Worm (Caenorhabditis elegans) whole organism, early embryonic: Measurements from ENCODE around the gene ash-2.

ENCODE experiments used
- B0310.2 ChIP-seq: sonication (generic microtip); optimal IDR thresholded peaks from 2 replicates; lab custom pipeline; 2016; ENCODE audit warnings: mild to moderate bottlenecking, missing genetic modification characterization, missing compliant biosample characterization
- F13C5.2 ChIP-seq: sonication (generic microtip); optimal IDR thresholded peaks from 2 replicates; lab custom pipeline; 2017; ENCODE audit warnings: mild to moderate bottlenecking, missing genetic modification characterization, inconsistent platforms, missing compliant biosample characterization
- aly-1 ChIP-seq: sonication (generic microtip); optimal IDR thresholded peaks from 2 replicates; lab custom pipeline; 2016; ENCODE audit warnings: missing genetic modification characterization, missing compliant biosample characterization
- ama-1 ChIP-seq: fragments of 150-350 bp; optimal IDR thresholded peaks from 2 replicates; lab custom pipeline; 2014
- ceh-13 ChIP-seq: fragments of 200-800 bp; sonication (Bioruptor generic); optimal IDR thresholded peaks from 2 replicates; lab custom pipeline; 2018; ENCODE audit warnings: mild to moderate bottlenecking, missing genetic modification characterization, missing compliant biosample characterization
- ceh-36 ChIP-seq: sonication (generic microtip); optimal IDR thresholded peaks from 2 replicates; lab custom pipeline; 2016; ENCODE audit warnings: missing genetic modification characterization, inconsistent platforms, missing compliant biosample characterization
- ets-7 ChIP-seq: sonication (generic microtip); optimal IDR thresholded peaks from 2 replicates; lab custom pipeline; 2016; ENCODE audit warnings: missing genotype, missing genetic modification characterization, missing compliant biosample characterization
- flt-1 ChIP-seq: fragments of 200-800 bp; sonication (Bioruptor generic); IDR thresholded peaks from 2 replicates; pipeline ENCODE4 v1.3.6; 2022; ENCODE audit warnings: missing genetic modification characterization, missing compliant biosample characterization
- hmbx-1 ChIP-seq: sonication (generic microtip); optimal IDR thresholded peaks from 2 replicates; lab custom pipeline; 2016; ENCODE audit warnings: mild to moderate bottlenecking, missing genetic modification characterization, missing compliant biosample characterization
- hmg-4 ChIP-seq: fragments of 200-800 bp; sonication (Bioruptor generic); optimal IDR thresholded peaks from 2 replicates; lab custom pipeline; 2018; ENCODE audit warnings: mild to moderate bottlenecking, missing genetic modification characterization, missing compliant biosample characterization
- hnd-1 ChIP-seq: sonication (generic microtip); optimal IDR thresholded peaks from 2 replicates; lab custom pipeline; 2016; ENCODE audit warnings: missing genetic modification characterization, missing compliant biosample characterization
- pes-1 ChIP-seq: fragments of 200-800 bp; sonication (Bioruptor generic); IDR thresholded peaks from 2 replicates; pipeline ENCODE4 v1.3.6; 2022; ENCODE audit warnings: missing genetic modification reagents, missing genetic modification characterization, missing compliant biosample characterization
- scrt-1 ChIP-seq: fragments of 200-800 bp; sonication (Bioruptor generic); IDR thresholded peaks from 2 replicates; pipeline ENCODE4 v1.3.6; 2022; ENCODE audit warnings: missing genetic modification characterization, missing compliant biosample characterization
- sea-1 ChIP-seq: fragments of 200-800 bp; sonication (Bioruptor generic); conservative IDR thresholded peaks from 2 replicates; pipeline ENCODE4 v1.3.6; 2022; ENCODE audit warnings: missing genetic modification characterization, missing compliant biosample characterization
- tbx-11 ChIP-seq: fragments of 200-800 bp; sonication (Bioruptor generic); IDR thresholded peaks from 2 replicates; pipeline ENCODE4 v1.3.6; 2022; ENCODE audit warnings: missing genetic modification characterization, missing compliant biosample characterization
- tbx-37 ChIP-seq: fragments of 200-800 bp; sonication (Bioruptor generic); conservative IDR thresholded peaks from 2 replicates; pipeline ENCODE4 v1.3.6; 2022; ENCODE audit warnings: missing genetic modification reagents, missing genetic modification characterization, missing compliant biosample characterization
- tra-4 ChIP-seq: sonication (generic microtip); optimal IDR thresholded peaks from 2 replicates; lab custom pipeline; 2017; ENCODE audit warnings: missing genetic modification characterization, missing compliant biosample characterization

Gene ash-2

DNA sequence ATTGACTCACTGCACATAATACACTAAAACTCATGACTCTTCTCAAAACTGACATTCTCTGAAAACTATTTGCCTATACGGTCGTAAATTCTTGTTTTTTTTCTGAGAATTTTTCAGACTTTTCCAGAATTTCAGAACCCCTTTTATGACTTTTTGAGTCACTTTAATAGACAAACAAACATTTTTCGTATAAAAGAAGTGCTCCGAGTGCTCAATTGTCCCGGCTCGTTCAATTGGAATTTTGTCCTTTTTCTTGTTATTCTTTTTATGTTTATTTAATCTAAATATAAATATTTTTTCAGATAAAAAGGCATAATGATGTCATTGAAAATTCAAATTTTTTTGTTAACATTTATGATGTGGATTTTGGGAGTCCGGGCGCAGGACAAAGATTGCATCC, 19.3 kb downstream of the ash-2 start, which contains the start of gene Y17G7B.23:
Gene Y17G7B.23 (plus strand): TSS at position 301 of the 400 bp plus-strand sequence.
- TF ChIP-seq tbx-11 (GFP tag; lab: Robert Waterston, UW) (no peak), tra-4 (tag; lab: Kevin White, UChicago) (no peak), ets-7 (tag; lab: Kevin White, UChicago) (no peak), hmg-4 (GFP tag; lab: Kevin White, UChicago) (no peak), scrt-1 (no peak), B0310.2 (tag; lab: Kevin White, UChicago) (no peak), ama-1 (lab: Kevin White, UChicago) (no peak), aly-1 (tag; lab: Kevin White, UChicago) (no peak), ceh-13 (no peak), tbx-37 (GFP tag; lab: Robert Waterston, UW) (no peak), pes-1 (no peak), F13C5.2 (tag; lab: Kevin White, UChicago) (no peak), hmbx-1 (tag; lab: Kevin White, UChicago) (no peak), sea-1 (GFP tag; lab: Robert Waterston, UW) (no peak), hnd-1 (tag; lab: Kevin White, UChicago) (no peak), ceh-36 (tag; lab: Kevin White, UChicago) (no peak), flt-1 (GFP tag; lab: Robert Waterston, UW) (no peak)

DNA sequence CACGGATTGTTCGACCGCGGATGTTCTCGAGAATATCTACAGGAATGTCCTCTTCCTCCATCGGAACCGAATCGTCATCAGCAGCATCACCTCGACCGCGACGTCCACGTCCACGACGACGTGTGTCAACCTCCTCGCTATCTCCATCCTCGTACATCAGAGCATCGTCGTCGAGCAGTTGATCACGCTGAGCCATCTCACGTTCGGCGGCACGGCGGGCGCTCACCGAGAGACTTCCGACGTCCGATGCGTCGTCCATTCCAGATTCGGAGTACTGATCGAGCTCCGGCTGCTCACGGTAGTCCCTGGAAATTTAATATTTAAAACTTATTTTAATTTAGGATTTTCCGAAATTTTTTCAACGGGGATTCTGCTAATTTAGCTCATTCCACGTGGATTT, 26.3 kb downstream of the ash-2 start:
- TF ChIP-seq pes-1 (no peak), hmbx-1 (tag; lab: Kevin White, UChicago) (no peak), F13C5.2 (tag; lab: Kevin White, UChicago) (no peak), hnd-1 (tag; lab: Kevin White, UChicago) (no peak), ceh-13 (no peak), ceh-36 (tag; lab: Kevin White, UChicago) (no peak), ets-7 (tag; lab: Kevin White, UChicago) (no peak)

DNA sequence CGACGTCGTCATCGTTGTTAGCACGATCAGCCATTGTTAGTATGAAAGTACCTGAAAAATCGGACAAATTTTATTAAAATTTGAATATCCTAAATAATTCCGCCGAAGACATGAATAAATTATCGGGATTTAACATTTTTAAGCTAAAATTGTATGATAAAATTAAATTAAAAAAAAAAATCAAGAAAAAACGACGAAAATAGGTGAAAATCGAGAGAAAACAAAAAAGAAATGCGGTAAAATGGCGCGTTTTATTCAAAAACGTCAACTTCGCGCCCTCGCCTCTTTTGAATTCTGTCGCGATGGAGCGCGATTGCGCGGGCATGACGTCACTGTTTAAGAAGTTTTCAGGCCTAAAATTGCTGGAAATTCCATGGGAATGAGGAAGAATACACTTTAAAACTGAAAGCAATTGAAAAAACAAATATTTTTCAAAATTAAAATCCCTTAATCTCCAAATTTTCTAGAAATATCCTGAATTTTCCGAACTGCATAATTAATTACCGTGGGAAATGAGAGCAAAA, 27.0 kb downstream of the ash-2 start, which contains the start of gene mcm-2:
Gene mcm-2 (minus strand): TSS at position 51 of the 524 bp plus-strand sequence.
- no peak for TF ChIP-seq tbx-37 (GFP tag; lab: Robert Waterston, UW)
- TF ChIP-seq tra-4 (tag; lab: Kevin White, UChicago) = no peak
- TF ChIP-seq pes-1 = no peak
- TF ChIP-seq ama-1 (lab: Kevin White, UChicago) = no peak
- no peak for TF ChIP-seq F13C5.2 (tag; lab: Kevin White, UChicago)
- TF ChIP-seq hmg-4 (GFP tag; lab: Kevin White, UChicago) = no peak
- TF ChIP-seq B0310.2 (tag; lab: Kevin White, UChicago) = no peak

DNA sequence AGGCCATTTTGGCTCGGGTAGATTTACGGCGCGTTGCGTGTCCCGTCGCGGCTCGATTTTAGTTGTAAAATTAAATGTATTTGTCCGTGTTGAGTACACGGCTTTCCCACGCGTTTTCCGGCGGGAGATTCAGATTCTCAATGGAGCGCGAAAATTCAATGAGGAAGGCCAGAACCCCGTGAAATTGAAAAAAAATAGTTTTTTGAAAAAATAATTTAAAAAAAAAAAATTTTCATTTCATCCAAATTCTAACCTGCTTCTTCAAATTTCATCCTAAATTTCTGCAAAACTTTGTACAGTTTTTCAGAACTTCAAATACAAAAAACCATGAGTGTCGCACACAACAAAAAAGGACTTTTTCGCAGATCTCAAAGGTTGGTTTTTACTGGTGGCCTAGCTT, 29.1 kb downstream of the ash-2 start, which contains the start of gene glb-29:
Gene glb-29 (plus strand): TSS at position 301 of the 400 bp plus-strand sequence.
- TF ChIP-seq tbx-11 (GFP tag; lab: Robert Waterston, UW) (no peak), ets-7 (tag; lab: Kevin White, UChicago) (no peak), flt-1 (GFP tag; lab: Robert Waterston, UW) (no peak), sea-1 (GFP tag; lab: Robert Waterston, UW) (no peak)

DNA sequence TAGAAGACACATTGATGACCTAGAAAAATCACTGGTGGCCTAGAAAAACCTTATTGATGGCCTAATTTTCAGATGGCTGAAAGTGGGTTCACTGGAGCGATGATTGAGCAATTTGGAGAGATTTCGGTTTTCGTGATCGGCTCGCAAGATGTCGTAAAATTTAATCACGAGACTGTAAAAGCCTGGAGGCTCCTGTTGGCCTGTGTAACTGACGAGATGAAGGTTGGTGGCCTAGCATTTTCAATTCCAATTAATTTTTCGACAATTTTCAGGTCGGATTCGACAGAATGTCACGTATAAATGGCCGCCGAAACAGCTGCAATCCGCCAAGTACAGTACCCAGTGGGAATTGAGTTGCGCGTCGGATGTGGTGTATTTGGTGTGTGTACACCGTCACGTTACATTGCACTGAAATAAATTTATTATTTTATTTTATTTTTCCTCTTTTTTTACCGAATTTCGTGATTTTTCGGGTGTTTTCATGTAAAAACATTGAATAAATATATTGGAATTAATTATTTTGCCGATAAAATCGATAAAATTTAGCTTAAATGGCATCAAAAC, 43.8 kb downstream of the ash-2 start, which contains the start of gene Y17G7B.12:
Gene Y17G7B.12 (plus strand): TSS at position 547 of the 564 bp plus-strand sequence.
- TF ChIP-seq F13C5.2 (tag; lab: Kevin White, UChicago) (peak; percentile 22), sea-1 (GFP tag; lab: Robert Waterston, UW) (no peak), aly-1 (tag; lab: Kevin White, UChicago) (no peak), hnd-1 (tag; lab: Kevin White, UChicago) (no peak)

DNA sequence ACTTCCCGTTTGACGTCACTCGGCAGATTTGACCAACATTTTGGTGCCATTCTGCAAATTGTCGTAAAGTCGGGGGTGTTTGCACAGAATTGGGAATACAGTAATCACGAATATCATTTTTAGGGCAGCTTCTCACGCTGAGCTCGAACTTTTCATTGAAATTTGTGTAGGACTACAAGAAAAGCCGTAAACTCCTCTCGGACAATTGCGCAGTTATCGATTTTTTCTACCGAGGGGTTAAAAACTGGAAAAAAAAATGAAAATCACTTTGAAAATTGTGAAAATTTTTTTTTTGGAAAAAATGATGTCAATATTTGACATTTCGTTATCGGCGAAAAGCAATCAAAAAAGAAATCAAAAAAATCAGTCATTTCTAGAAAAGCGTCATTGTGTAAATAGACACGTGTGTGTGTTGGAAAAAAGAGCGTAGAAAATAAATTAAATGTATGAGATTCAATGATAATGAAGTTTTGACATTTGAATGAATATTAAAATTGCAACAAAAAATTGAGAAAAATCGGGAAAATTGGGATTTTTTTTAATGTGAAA, 48.1 kb downstream of the ash-2 start, which contains the start of gene Y17G7B.8:
Gene Y17G7B.8 (minus strand): TSS at position 51 of the 549 bp plus-strand sequence.
- TF ChIP-seq ets-7 (tag; lab: Kevin White, UChicago) = no peak
- no peak for TF ChIP-seq F13C5.2 (tag; lab: Kevin White, UChicago)
- TF ChIP-seq ceh-13 = no peak
- TF ChIP-seq tbx-11 (GFP tag; lab: Robert Waterston, UW) = no peak
- no peak for TF ChIP-seq pes-1
- TF ChIP-seq aly-1 (tag; lab: Kevin White, UChicago) = no peak
- no peak for TF ChIP-seq B0310.2 (tag; lab: Kevin White, UChicago)
- TF ChIP-seq ceh-36 (tag; lab: Kevin White, UChicago) = no peak
- no peak for TF ChIP-seq sea-1 (GFP tag; lab: Robert Waterston, UW)
- no peak for TF ChIP-seq ama-1 (lab: Kevin White, UChicago)
- TF ChIP-seq tra-4 (tag; lab: Kevin White, UChicago) = no peak
- no peak for TF ChIP-seq hmbx-1 (tag; lab: Kevin White, UChicago)
- TF ChIP-seq flt-1 (GFP tag; lab: Robert Waterston, UW) = no peak
- TF ChIP-seq hmg-4 (GFP tag; lab: Kevin White, UChicago) = no peak
- TF ChIP-seq tbx-37 (GFP tag; lab: Robert Waterston, UW) = no peak
- no peak for TF ChIP-seq hnd-1 (tag; lab: Kevin White, UChicago)

DNA sequence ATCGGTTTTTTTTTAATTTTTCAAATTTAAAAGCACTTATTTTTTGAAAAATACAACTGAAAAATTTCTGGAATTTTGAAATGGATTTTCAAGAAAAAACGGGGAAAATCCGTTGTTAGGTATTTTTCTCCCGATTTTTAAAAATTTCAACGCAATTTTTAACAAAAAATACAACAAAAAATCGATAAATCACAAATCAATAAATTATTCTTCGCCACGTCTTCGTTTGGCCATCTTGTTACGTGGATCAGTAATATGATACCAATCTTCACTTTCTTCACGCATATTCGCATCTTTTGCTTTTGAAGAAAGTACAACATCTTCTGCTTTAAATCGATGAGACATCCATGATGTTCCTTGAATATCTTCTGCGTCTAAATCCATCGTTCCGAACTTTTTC, 49.1 kb downstream of the ash-2 start:
- TF ChIP-seq hnd-1 (tag; lab: Kevin White, UChicago) = no peak
- TF ChIP-seq pes-1 = no peak
- no peak for TF ChIP-seq hmbx-1 (tag; lab: Kevin White, UChicago)
